Fruit fly (Drosophila melanogaster) Kc167 (cell line): ENCODE results near the gene CG31321.

Experiments
- Myc ChIP-seq: fragments of >200 bp; optimal IDR thresholded peaks from 2 replicates; lab custom pipeline; 2017; ENCODE audit warnings: missing external identifiers
- psq ChIP-seq: fragments of >200 bp; optimal IDR thresholded peaks from 2 replicates; lab custom pipeline; 2017; ENCODE audit warnings: missing external identifiers
- ttk ChIP-seq: sonication (Bioruptor generic); optimal IDR thresholded peaks from 2 replicates; lab custom pipeline; 2017; ENCODE audit warnings: missing external identifiers

- TF ChIP-seq ttk = no peak
- TF ChIP-seq psq (lab: Kevin White, UChicago) = no peak
- no peak for TF ChIP-seq Myc (lab: Kevin White, UChicago)
Measured at dm6 chr3R:14310062-14310461, at the start of gene CG31321.
